Fruit fly (Drosophila melanogaster) whole organism, prepupa: Measurements from ENCODE around the gene SdhBL.

Source experiments
- CG10631 ChIP-seq: fragments of 200-800 bp; sonication (Bioruptor generic); optimal IDR thresholded peaks from 2 replicates; lab custom pipeline; 2016; ENCODE audit warnings: missing biosample characterization, missing genetic modification characterization
- CG6163 ChIP-seq: fragments of 200-800 bp; sonication (Bioruptor generic); IDR thresholded peaks from 3 replicates; pipeline ENCODE4 v1.3.6; 2022; ENCODE audit warnings: missing biosample characterization, missing genetic modification characterization
- CG6854 ChIP-seq: fragments of 200-800 bp; sonication (Bioruptor generic); optimal IDR thresholded peaks from 2 replicates; lab custom pipeline; 2017; ENCODE audit warnings: missing biosample characterization, mild to moderate bottlenecking, missing genetic modification characterization
- CG8319 ChIP-seq: fragments of 200-800 bp; sonication (Bioruptor generic); optimal IDR thresholded peaks from 3 replicates; lab custom pipeline; 2016; ENCODE audit warnings: missing biosample characterization, missing genetic modification characterization
- Hr39 ChIP-seq: fragments of 200-800 bp; sonication (Bioruptor generic); optimal IDR thresholded peaks from 2 replicates; lab custom pipeline; 2016; ENCODE audit warnings: missing biosample characterization, missing genetic modification characterization
- Lpt ChIP-seq: fragments of 200-800 bp; sonication (Bioruptor generic); optimal IDR thresholded peaks from 3 replicates; lab custom pipeline; 2016; ENCODE audit warnings: missing biosample characterization, missing genetic modification characterization
- Sox102F ChIP-seq: fragments of 200-800 bp; sonication (Bioruptor generic); optimal IDR thresholded peaks from 2 replicates; lab custom pipeline; 2016; ENCODE audit warnings: missing biosample characterization, mild to moderate bottlenecking, missing genetic modification characterization
- achi ChIP-seq: fragments of 200-800 bp; sonication (Bioruptor generic); optimal IDR thresholded peaks from 3 replicates; lab custom pipeline; 2016; ENCODE audit warnings: missing biosample characterization, missing genetic modification characterization
- dac ChIP-seq: fragments of 200-800 bp; sonication (Bioruptor generic); optimal IDR thresholded peaks from 2 replicates; lab custom pipeline; 2017; ENCODE audit warnings: missing biosample characterization, mild to moderate bottlenecking, missing genetic modification characterization
- dsx ChIP-seq: fragments of 200-800 bp; optimal IDR thresholded peaks from 3 replicates; lab custom pipeline; 2019; ENCODE audit warnings: missing biosample characterization, mild to moderate bottlenecking, missing genetic modification characterization, moderate library complexity; ENCODE audit not compliant: poor library complexity, severe bottlenecking

- no peak for TF ChIP-seq CG6854
- TF ChIP-seq CG8319 (GFP tag; lab: Kevin White, UChicago): no peak
- no peak for TF ChIP-seq Sox102F (GFP tag; lab: Kevin White, UChicago)
- no peak for TF ChIP-seq dsx (GFP tag; lab: Kevin White, UChicago)
- TF ChIP-seq achi (GFP tag; lab: Kevin White, UChicago): no peak
- TF ChIP-seq dac (GFP tag; lab: Kevin White, UChicago): no peak
- no peak for TF ChIP-seq CG10631
- no peak for TF ChIP-seq CG6163 (GFP tag; lab: Robert Waterston, UW)
- no peak for TF ChIP-seq Hr39 (GFP tag; lab: Kevin White, UChicago)
- TF ChIP-seq Lpt: no peak
Observed at dm6 chrX:18942648-18943047, 48.4 kb downstream of the SdhBL start.
